Worm (Caenorhabditis elegans) whole organism, mixed stage, embryonic: ENCODE results near the gene C52E4.7.

Experiments
- nhr-2 ChIP-seq: fragments of 150-350 bp; optimal IDR thresholded peaks from 2 replicates; lab custom pipeline; 2014; ENCODE audit warnings: missing biosample characterization, missing genetic modification characterization
- nhr-237 ChIP-seq: fragments of 150-350 bp; optimal IDR thresholded peaks from 2 replicates; lab custom pipeline; 2014; ENCODE audit warnings: missing biosample characterization, missing genetic modification characterization

DNA sequence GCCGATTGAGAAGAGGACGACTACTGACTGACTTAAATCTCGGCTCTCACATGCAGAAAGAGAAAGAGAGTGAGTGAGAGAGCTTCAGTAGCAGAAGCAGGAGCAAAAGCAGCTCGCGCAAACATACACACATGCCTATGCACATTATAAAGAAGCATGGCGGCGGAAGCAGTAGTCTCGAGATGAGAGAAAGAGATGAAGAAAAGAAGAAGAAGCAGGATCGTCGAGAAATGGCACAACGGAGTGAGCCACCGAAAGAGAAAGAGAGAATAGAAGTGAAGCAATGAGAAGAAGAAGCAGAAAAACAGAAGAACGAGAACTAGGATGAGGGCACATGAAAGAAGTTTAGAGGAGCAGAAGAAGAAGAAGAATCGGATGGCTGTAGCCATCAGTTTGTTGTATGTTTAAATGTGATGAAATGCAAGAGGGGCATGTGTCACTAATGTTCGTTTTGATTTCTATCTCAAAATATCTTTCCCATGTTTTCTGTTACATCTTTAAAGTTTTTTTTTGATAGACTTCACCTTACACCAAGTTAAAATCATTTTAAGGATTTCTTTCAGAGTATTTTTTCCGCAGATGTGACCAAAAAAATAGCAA, 32.9 kb downstream of the C52E4.7 start:
- TF ChIP-seq nhr-2 (no peak), nhr-237 (no peak)
